Worm (Caenorhabditis elegans) whole organism, midembryonic: ENCODE results near the gene F37A8.1.

ENCODE experiments used
- T22C8.4 ChIP-seq: fragments of 200-800 bp; sonication (Bioruptor generic); IDR thresholded peaks from 2 replicates; pipeline ENCODE4 v1.3.6; 2022; ENCODE audit warnings: missing genetic modification characterization, missing compliant biosample characterization
- tab-1 ChIP-seq: fragments of 200-800 bp; sonication (Bioruptor generic); IDR thresholded peaks from 2 replicates; pipeline ENCODE4 v1.3.6; 2022; ENCODE audit warnings: missing genetic modification characterization, missing compliant biosample characterization

DNA sequence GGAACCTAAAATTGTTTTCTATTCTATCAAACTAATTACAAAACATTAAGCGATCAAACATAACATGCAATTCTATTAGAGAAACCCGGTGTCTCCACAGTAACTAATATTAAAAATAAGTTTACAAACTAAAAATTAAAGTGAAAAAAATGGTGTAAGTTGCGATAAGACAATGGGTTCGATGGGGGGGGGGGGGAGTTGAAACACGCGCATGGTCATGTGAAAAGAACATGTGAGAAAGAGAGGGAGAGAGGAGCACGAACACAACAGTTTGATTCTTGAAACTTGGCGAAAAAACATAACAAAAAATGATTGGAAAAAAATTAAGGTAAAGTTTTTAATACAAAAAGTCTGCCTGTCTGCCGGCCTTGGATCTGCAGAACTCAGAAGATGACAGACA lies 48.8 kb downstream of the F37A8.1 start:
- TF ChIP-seq T22C8.4 = no peak
- no peak for TF ChIP-seq tab-1 (GFP tag; lab: Robert Waterston, UW)
